Fruit fly (Drosophila melanogaster): ENCODE results near the gene Cyp4d2.
A peak's percentile ranks its signal among the peaks of the same experiment; 100 is the strongest.

DNA sequence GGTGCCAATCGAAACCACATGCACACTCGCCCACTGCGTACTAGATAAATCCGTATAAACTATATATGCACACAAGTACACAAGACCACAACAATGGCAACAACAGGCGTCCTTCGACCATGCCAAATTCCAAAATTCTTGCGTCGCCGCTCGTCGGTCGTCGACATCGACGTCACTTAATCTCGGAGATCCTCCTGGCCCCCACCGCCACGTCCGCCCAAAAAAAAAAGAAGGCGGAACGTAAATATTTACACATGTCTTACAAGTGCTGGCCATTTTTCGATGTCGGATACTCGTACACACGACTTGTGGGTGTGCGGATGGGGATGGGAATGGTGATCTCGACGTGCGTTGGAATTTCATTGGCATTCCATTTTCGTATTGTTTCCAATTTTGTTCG, 12.4 kb upstream of the Cyp4d2 start:
- no peak for TF ChIP-seq CG9437 (GFP tag; optimal IDR thresholded peaks at IDR 0.05)
- no peak for TF ChIP-seq HLHmδ (GFP tag; optimal IDR thresholded peaks at IDR 0.05)
- TF ChIP-seq nau (GFP tag; optimal IDR thresholded peaks at IDR 0.05) = no peak
- TF ChIP-seq CG10959 (GFP tag; IDR thresholded peaks at IDR 0.05) = no peak
- no peak for TF ChIP-seq gcm (GFP tag; optimal IDR thresholded peaks at IDR 0.05)
- TF ChIP-seq Lhr (GFP tag; optimal IDR thresholded peaks at IDR 0.05) = no peak
- TF ChIP-seq CG11456 (GFP tag; IDR thresholded peaks at IDR 0.05) = no peak
- TF ChIP-seq bbx (GFP tag; IDR thresholded peaks at IDR 0.05; ENCODE audit: partially characterized antibody) = no peak
- TF ChIP-seq CG9932 (GFP tag; IDR thresholded peaks at IDR 0.05) = no peak
- TF ChIP-seq sug (tag; optimal IDR thresholded peaks at IDR 0.05) = no peak
- no peak for TF ChIP-seq Usf (GFP tag; optimal IDR thresholded peaks at IDR 0.05)
- no peak for TF ChIP-seq Atf6 (GFP tag; IDR thresholded peaks at IDR 0.05)
- peak; percentile 22 for TF ChIP-seq ftz-f1 (GFP tag; optimal IDR thresholded peaks at IDR 0.05)
- TF ChIP-seq fru (optimal IDR thresholded peaks at IDR 0.05) = no peak

Data from whole organism, embryonic.